Fruit fly (Drosophila melanogaster) whole organism, embryonic: ENCODE results near the gene CG8206.

ENCODE experiments used
- Atf3 ChIP-seq: fragments of 200-800 bp; sonication (Bioruptor generic); optimal IDR thresholded peaks from 3 replicates; lab custom pipeline; 2016; ENCODE audit warnings: missing biosample characterization, missing genetic modification characterization
- BEAF-32 ChIP-seq: fragments of 200-800 bp; sonication (Bioruptor generic); optimal IDR thresholded peaks from 3 replicates; lab custom pipeline; 2017; ENCODE audit warnings: missing biosample characterization, missing genetic modification characterization, mild to moderate bottlenecking, moderate library complexity, missing genetic modification reagents
- CG1024 ChIP-seq: fragments of 200-800 bp; sonication (Bioruptor generic); IDR thresholded peaks from 2 replicates; pipeline ENCODE4 v1.3.6; 2022; ENCODE audit warnings: missing biosample characterization, missing genetic modification characterization
- CG10267 ChIP-seq: fragments of 200-800 bp; sonication (Bioruptor generic); optimal IDR thresholded peaks from 2 replicates; lab custom pipeline; 2018; ENCODE audit warnings: missing biosample characterization, mild to moderate bottlenecking, missing genetic modification characterization, moderate library complexity
- CG10543 ChIP-seq: fragments of 200-800 bp; sonication (Bioruptor generic); optimal IDR thresholded peaks from 3 replicates; lab custom pipeline; 2017; ENCODE audit warnings: missing biosample characterization, mild to moderate bottlenecking, missing genetic modification characterization, moderate library complexity
- CG11723 ChIP-seq: fragments of 200-800 bp; sonication (Bioruptor generic); optimal IDR thresholded peaks from 2 replicates; lab custom pipeline; 2017; ENCODE audit warnings: missing biosample characterization, mild to moderate bottlenecking, missing genetic modification characterization
- CG1233 ChIP-seq: fragments of 200-800 bp; sonication (Bioruptor generic); optimal IDR thresholded peaks from 4 replicates; lab custom pipeline; 2018; ENCODE audit warnings: missing biosample characterization, mild to moderate bottlenecking, missing genetic modification characterization
- CG12659 ChIP-seq: fragments of 200-800 bp; sonication (Bioruptor generic); optimal IDR thresholded peaks from 3 replicates; lab custom pipeline; 2017; ENCODE audit warnings: mild to moderate bottlenecking, missing biosample characterization, missing genetic modification reagents, missing genetic modification characterization
- CG13287 ChIP-seq: fragments of 200-800 bp; sonication (Bioruptor generic); IDR thresholded peaks from 2 replicates; pipeline ENCODE4 v1.3.6; 2022; ENCODE audit warnings: missing biosample characterization, missing genetic modification characterization; ENCODE audit not compliant: partially characterized antibody
- CG16815 ChIP-seq: fragments of 200-800 bp; sonication (Bioruptor generic); optimal IDR thresholded peaks from 3 replicates; lab custom pipeline; 2017; ENCODE audit warnings: missing biosample characterization, mild to moderate bottlenecking, missing genetic modification characterization
- CG17359 ChIP-seq: fragments of 200-800 bp; sonication (Bioruptor generic); optimal IDR thresholded peaks from 3 replicates; lab custom pipeline; 2018; ENCODE audit warnings: missing biosample characterization, mild to moderate bottlenecking, missing genetic modification characterization, moderate library complexity
- CG17802 ChIP-seq: fragments of 200-800 bp; sonication (Bioruptor generic); optimal IDR thresholded peaks from 2 replicates; lab custom pipeline; 2018; ENCODE audit warnings: missing biosample characterization, mild to moderate bottlenecking, missing genetic modification characterization, moderate library complexity
- CG33557 ChIP-seq: fragments of 200-800 bp; sonication (Bioruptor generic); optimal IDR thresholded peaks from 2 replicates; lab custom pipeline; 2019; ENCODE audit warnings: missing biosample characterization, mild to moderate bottlenecking, missing genetic modification characterization, moderate library complexity
- CG34376 ChIP-seq: fragments of 200-800 bp; sonication (Bioruptor generic); optimal IDR thresholded peaks from 2 replicates; lab custom pipeline; 2018; ENCODE audit warnings: missing biosample characterization, mild to moderate bottlenecking, missing genetic modification characterization
- CG4424 ChIP-seq: fragments of 200-800 bp; sonication (Bioruptor generic); optimal IDR thresholded peaks from 3 replicates; lab custom pipeline; 2016; ENCODE audit warnings: missing biosample characterization, missing genetic modification characterization
- CG6854 ChIP-seq: fragments of 200-800 bp; sonication (Bioruptor generic); optimal IDR thresholded peaks from 3 replicates; lab custom pipeline; 2017; ENCODE audit warnings: missing biosample characterization, mild to moderate bottlenecking, missing genetic modification characterization
- CG7357 ChIP-seq: fragments of 200-800 bp; sonication (Bioruptor generic); IDR thresholded peaks from 3 replicates; pipeline ENCODE4 v1.3.6; 2022; ENCODE audit warnings: missing biosample characterization, missing genetic modification characterization
- CG8924 ChIP-seq: fragments of 200-800 bp; optimal IDR thresholded peaks from 3 replicates; lab custom pipeline; 2019; ENCODE audit warnings: missing biosample characterization, mild to moderate bottlenecking, missing genetic modification characterization, moderate library complexity
- CG9437 ChIP-seq: fragments of 200-800 bp; sonication (Bioruptor generic); optimal IDR thresholded peaks from 2 replicates; lab custom pipeline; 2018; ENCODE audit warnings: missing biosample characterization, mild to moderate bottlenecking, missing genetic modification characterization
- CHES-1-like ChIP-seq: fragments of 200-800 bp; sonication (Bioruptor generic); optimal IDR thresholded peaks from 2 replicates; lab custom pipeline; 2016; ENCODE audit warnings: missing biosample characterization, missing genetic modification characterization
- D19A ChIP-seq: fragments of 200-800 bp; optimal IDR thresholded peaks from 3 replicates; lab custom pipeline; 2019; ENCODE audit warnings: missing biosample characterization, mild to moderate bottlenecking, missing genetic modification characterization, moderate library complexity
- D19B ChIP-seq: fragments of 200-800 bp; sonication (Bioruptor generic); optimal IDR thresholded peaks from 2 replicates; lab custom pipeline; 2017; ENCODE audit warnings: missing biosample characterization, mild to moderate bottlenecking, missing genetic modification characterization
- Dref ChIP-seq: fragments of 200-800 bp; sonication (Bioruptor generic); IDR thresholded peaks from 2 replicates; pipeline ENCODE4 v1.3.6; 2022; ENCODE audit warnings: missing biosample characterization, missing genetic modification characterization
- Ets97D ChIP-seq: fragments of 200-800 bp; sonication (Bioruptor generic); optimal IDR thresholded peaks from 3 replicates; lab custom pipeline; 2016; ENCODE audit warnings: missing biosample characterization, missing genetic modification characterization
- HHEX ChIP-seq: fragments of 200-800 bp; sonication (Bioruptor generic); optimal IDR thresholded peaks from 3 replicates; lab custom pipeline; 2017; ENCODE audit warnings: missing biosample characterization, mild to moderate bottlenecking, missing genetic modification characterization, missing genetic modification reagents
- Hsf ChIP-seq: fragments of 200-800 bp; sonication (Bioruptor generic); optimal IDR thresholded peaks from 3 replicates; lab custom pipeline; 2016; ENCODE audit warnings: missing biosample characterization, missing genetic modification characterization
- Kr ChIP-seq: fragments of 200-800 bp; sonication (Bioruptor generic); optimal IDR thresholded peaks from 2 replicates; lab custom pipeline; 2017; ENCODE audit warnings: missing biosample characterization, mild to moderate bottlenecking, missing genetic modification characterization
- NFAT ChIP-seq: fragments of 200-800 bp; sonication (Bioruptor generic); IDR thresholded peaks from 2 replicates; pipeline ENCODE4 v1.3.6; 2022; ENCODE audit warnings: missing biosample characterization, missing genetic modification characterization
- Scr ChIP-seq: fragments of 200-800 bp; sonication (Bioruptor generic); IDR thresholded peaks from 2 replicates; pipeline ENCODE4 v1.3.6; 2022; ENCODE audit warnings: missing biosample characterization, missing genetic modification characterization; ENCODE audit not compliant: partially characterized antibody
- Sin3A ChIP-seq: fragments of >200 bp; optimal IDR thresholded peaks from 2 replicates; lab custom pipeline; 2018
- Vsx1 ChIP-seq: fragments of 200-800 bp; sonication (Bioruptor generic); optimal IDR thresholded peaks from 2 replicates; lab custom pipeline; 2017; ENCODE audit warnings: missing biosample characterization, mild to moderate bottlenecking, missing genetic modification characterization, missing genetic modification reagents
- ap ChIP-seq: fragments of 200-800 bp; sonication (Bioruptor generic); IDR thresholded peaks from 2 replicates; pipeline ENCODE4 v1.3.6; 2022; ENCODE audit warnings: missing biosample characterization, missing genetic modification characterization
- cwo ChIP-seq: fragments of 200-800 bp; sonication (Bioruptor generic); optimal IDR thresholded peaks from 3 replicates; lab custom pipeline; 2017; ENCODE audit warnings: missing biosample characterization, missing genetic modification characterization, mild to moderate bottlenecking, moderate library complexity, missing genetic modification reagents
- dati ChIP-seq: fragments of 200-800 bp; sonication (Bioruptor generic); IDR thresholded peaks from 2 replicates; pipeline ENCODE4 v1.3.6; 2022; ENCODE audit warnings: missing biosample characterization, missing genetic modification characterization
- esg ChIP-seq: fragments of 200-800 bp; sonication (Bioruptor generic); conservative IDR thresholded peaks from 2 replicates; pipeline ENCODE4 v1.3.6; 2022; ENCODE audit warnings: missing biosample characterization, missing genetic modification characterization
- ewg ChIP-seq: fragments of 200-800 bp; sonication (Bioruptor generic); optimal IDR thresholded peaks from 3 replicates; lab custom pipeline; 2017; ENCODE audit warnings: mild to moderate bottlenecking, missing biosample characterization, missing genetic modification reagents, missing genetic modification characterization
- exex ChIP-seq: fragments of 200-800 bp; sonication (Bioruptor generic); optimal IDR thresholded peaks from 4 replicates; lab custom pipeline; 2018; ENCODE audit warnings: missing biosample characterization, mild to moderate bottlenecking, missing genetic modification characterization, moderate library complexity
- grn ChIP-seq: fragments of 200-800 bp; sonication (Bioruptor generic); optimal IDR thresholded peaks from 3 replicates; lab custom pipeline; 2017; ENCODE audit warnings: missing biosample characterization, missing genetic modification characterization
- jing ChIP-seq: fragments of 200-800 bp; sonication (Bioruptor generic); optimal IDR thresholded peaks from 2 replicates; lab custom pipeline; 2018; ENCODE audit warnings: missing biosample characterization, mild to moderate bottlenecking, missing genetic modification characterization
- nerfin-2 ChIP-seq: fragments of 200-800 bp; sonication (Bioruptor generic); IDR thresholded peaks from 2 replicates; pipeline ENCODE4 v1.3.6; 2022; ENCODE audit warnings: missing biosample characterization, missing genetic modification characterization; ENCODE audit not compliant: partially characterized antibody
- nmo ChIP-seq: fragments of 200-800 bp; sonication (Bioruptor generic); optimal IDR thresholded peaks from 2 replicates; lab custom pipeline; 2018; ENCODE audit warnings: missing biosample characterization, mild to moderate bottlenecking, missing genetic modification characterization, moderate library complexity
- org-1 ChIP-seq: fragments of 200-800 bp; sonication (Bioruptor generic); optimal IDR thresholded peaks from 2 replicates; lab custom pipeline; 2017; ENCODE audit warnings: missing biosample characterization, missing genetic modification characterization
- phol ChIP-seq: fragments of 200-800 bp; sonication (Bioruptor generic); optimal IDR thresholded peaks from 3 replicates; lab custom pipeline; 2018; ENCODE audit warnings: missing biosample characterization, mild to moderate bottlenecking, missing genetic modification characterization, moderate library complexity
- pita ChIP-seq: fragments of 200-800 bp; sonication (Bioruptor generic); optimal IDR thresholded peaks from 2 replicates; lab custom pipeline; 2017; ENCODE audit warnings: missing biosample characterization, mild to moderate bottlenecking, missing genetic modification characterization
- pzg ChIP-seq: fragments of 200-800 bp; sonication (Bioruptor generic); optimal IDR thresholded peaks from 3 replicates; lab custom pipeline; 2018; ENCODE audit warnings: missing biosample characterization, mild to moderate bottlenecking, missing genetic modification characterization, moderate library complexity
- sens ChIP-seq: fragments of 200-800 bp; sonication (Bioruptor generic); peaks from one replicate; lab custom pipeline; 2016; ENCODE audit warnings: missing biosample characterization, missing genetic modification characterization
- sna ChIP-seq: fragments of 200-800 bp; sonication (Bioruptor generic); IDR thresholded peaks from 2 replicates; pipeline ENCODE4 v1.3.6; 2022; ENCODE audit warnings: missing biosample characterization, missing genetic modification characterization; ENCODE audit not compliant: partially characterized antibody
- stc ChIP-seq: fragments of 200-800 bp; sonication (Bioruptor generic); IDR thresholded peaks from 2 replicates; pipeline ENCODE4 v1.3.6; 2022; ENCODE audit warnings: missing biosample characterization, missing genetic modification characterization
- wor ChIP-seq: fragments of 200-800 bp; sonication (Bioruptor generic); IDR thresholded peaks from 2 replicates; pipeline ENCODE4 v1.3.6; 2022; ENCODE audit warnings: missing biosample characterization, missing genetic modification characterization

CG8206 gene

DNA sequence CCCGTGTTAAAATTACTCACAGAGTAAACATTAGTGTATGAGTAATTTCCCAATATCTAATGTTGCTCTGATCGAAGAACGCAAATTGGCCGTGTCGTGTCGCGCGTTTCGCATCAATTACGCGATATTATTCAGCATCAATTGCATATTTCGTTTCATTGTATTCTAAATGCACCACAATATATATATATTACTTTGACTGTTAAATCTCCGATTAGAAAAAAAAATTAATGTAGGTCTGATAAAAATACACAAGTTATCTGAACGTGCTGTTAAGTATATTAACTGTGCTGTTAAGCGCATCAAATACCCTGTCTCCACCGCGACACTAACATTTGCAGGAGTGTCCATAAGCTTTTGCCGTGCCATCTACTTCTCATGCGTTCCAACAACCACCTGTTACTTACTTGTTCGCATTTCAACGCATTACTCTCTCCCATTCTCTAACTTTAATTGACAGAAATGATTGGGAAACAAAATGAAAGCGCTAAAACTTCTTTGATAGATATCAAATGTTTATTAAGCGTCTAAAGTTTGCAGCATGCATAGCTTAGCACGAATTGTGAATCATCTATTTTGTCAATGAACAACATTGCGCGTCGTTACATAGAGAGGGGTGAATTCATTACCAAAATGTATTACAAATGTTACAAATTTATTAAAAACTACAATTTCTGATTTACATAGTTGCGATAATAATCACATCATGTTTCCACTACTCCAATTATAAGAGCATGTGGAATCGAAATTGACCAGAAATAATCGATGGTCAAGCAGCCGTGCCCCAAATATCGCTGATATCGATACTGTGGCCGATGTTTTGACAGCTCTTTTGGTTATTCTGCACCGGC lies 21.6 kb downstream of the CG8206 start, which contains the start of the genes Graf and mRpL3 (continued):
- TF ChIP-seq jing = no peak
- TF ChIP-seq Sin3A (lab: Kevin White, UChicago) = peak; percentile 48
- TF ChIP-seq ap (GFP tag; lab: Robert Waterston, UW) = no peak
- peak; percentile 74 for TF ChIP-seq CG17802
- peak; percentile 92 for TF ChIP-seq nerfin-2 (GFP tag; lab: Robert Waterston, UW)
- no peak for TF ChIP-seq Vsx1 (GFP tag; lab: Kevin White, UChicago)
- no peak for TF ChIP-seq Ets97D (GFP tag; lab: Kevin White, UChicago)
- peak; percentile 12 for TF ChIP-seq phol
- TF ChIP-seq CG33557 (GFP tag; lab: Kevin White, UChicago) = no peak
- peak; percentile 20 for TF ChIP-seq Hsf (GFP tag; lab: Kevin White, UChicago)
- no peak for TF ChIP-seq CG11723 (GFP tag; lab: Kevin White, UChicago)
- no peak for TF ChIP-seq Kr (GFP tag; lab: Kevin White, UChicago)
- no peak for TF ChIP-seq D19A (tag; lab: Kevin White, UChicago)
- TF ChIP-seq Scr (GFP tag; lab: Robert Waterston, UW) = peak; percentile 86
- no peak for TF ChIP-seq CG10267
- TF ChIP-seq D19B (GFP tag; lab: Kevin White, UChicago) = no peak
- TF ChIP-seq CG8924 (tag; lab: Kevin White, UChicago) = peak; percentile 30
- peak; percentile 93 for TF ChIP-seq Dref (GFP tag; lab: Robert Waterston, UW)
- no peak for TF ChIP-seq CG16815 (GFP tag; lab: Kevin White, UChicago)
- no peak for TF ChIP-seq CG6854 (GFP tag; lab: Kevin White, UChicago)
- TF ChIP-seq NFAT (GFP tag; lab: Robert Waterston, UW) = no peak
- TF ChIP-seq wor = no peak
- TF ChIP-seq exex (tag; lab: Kevin White, UChicago) = peak; percentile 8
- no peak for TF ChIP-seq esg
- peak; percentile 14 for TF ChIP-seq grn (GFP tag; lab: Kevin White, UChicago)
- peak; percentile 83 for TF ChIP-seq sna (GFP tag; lab: Robert Waterston, UW)
- no peak for TF ChIP-seq CG34376 (GFP tag; lab: Kevin White, UChicago)
- TF ChIP-seq Atf3 (GFP tag; lab: Kevin White, UChicago) = no peak
- no peak for TF ChIP-seq cwo (GFP tag; lab: Kevin White, UChicago)
- no peak for TF ChIP-seq org-1 (GFP tag; lab: Kevin White, UChicago)
- TF ChIP-seq CG12659 (GFP tag; lab: Kevin White, UChicago) = peak; percentile 8
- peak; percentile 20 for TF ChIP-seq CHES-1-like (GFP tag; lab: Kevin White, UChicago)
- TF ChIP-seq CG13287 (GFP tag; lab: Robert Waterston, UW) = peak; percentile 86
- no peak for TF ChIP-seq dati (GFP tag; lab: Robert Waterston, UW)
- peak; percentile 67 for TF ChIP-seq CG17359 (tag; lab: Kevin White, UChicago)
- no peak for TF ChIP-seq CG9437 (GFP tag; lab: Kevin White, UChicago)
- peak; percentile 34 for TF ChIP-seq pzg (GFP tag; lab: Kevin White, UChicago)
- peak; percentile 17 for TF ChIP-seq nmo (GFP tag; lab: Kevin White, UChicago)
- TF ChIP-seq CG1233 = no peak
- no peak for TF ChIP-seq CG10543 (GFP tag; lab: Kevin White, UChicago)
- TF ChIP-seq CG1024 (GFP tag; lab: Robert Waterston, UW) = peak; percentile 11; the same call in 1 of the 2 replicates
- peak; percentile 58 for TF ChIP-seq sens (GFP tag; lab: Kevin White, UChicago)
- TF ChIP-seq stc (GFP tag; lab: Robert Waterston, UW) = no peak
- TF ChIP-seq BEAF-32 (GFP tag; lab: Kevin White, UChicago) = peak; percentile 86
- peak; percentile 85 for TF ChIP-seq CG7357 (GFP tag; lab: Robert Waterston, UW)
- TF ChIP-seq HHEX = no peak
- TF ChIP-seq pita (GFP tag; lab: Kevin White, UChicago) = no peak
- peak; percentile 12 for TF ChIP-seq CG4424 (GFP tag; lab: Kevin White, UChicago)
- no peak for TF ChIP-seq ewg (GFP tag; lab: Kevin White, UChicago)
